Worm (Caenorhabditis elegans) whole organism, young adult: ENCODE data around the gene lin-12.

ENCODE experiments used
- B0019.2 ChIP-seq: fragments of 200-800 bp; sonication (Bioruptor generic); conservative IDR thresholded peaks from 2 replicates; pipeline ENCODE4 v1.3.6; 2022; ENCODE audit warnings: missing genetic modification reagents, missing genetic modification characterization, missing compliant biosample characterization
- B0261.1 ChIP-seq: sonication (generic microtip); optimal IDR thresholded peaks from 2 replicates; lab custom pipeline; 2016; ENCODE audit warnings: mild to moderate bottlenecking, missing genetic modification characterization, moderate library complexity, missing compliant biosample characterization
- D2030.7 ChIP-seq: fragments of 200-800 bp; sonication (Bioruptor generic); IDR thresholded peaks from 2 replicates; pipeline ENCODE4 v1.3.6; 2022; ENCODE audit warnings: missing genetic modification reagents, missing genetic modification characterization, missing compliant biosample characterization
- F49E8.2 ChIP-seq: sonication (generic microtip); optimal IDR thresholded peaks from 3 replicates; lab custom pipeline; 2017; ENCODE audit warnings: missing genetic modification characterization, mild to moderate bottlenecking, missing compliant biosample characterization, antibody characterized with exemption, moderate library complexity; ENCODE audit not compliant: insufficient read depth
- T26A5.8 ChIP-seq: sonication (generic microtip); optimal IDR thresholded peaks from 2 replicates; lab custom pipeline; 2016; ENCODE audit warnings: missing genetic modification characterization, missing compliant biosample characterization
- Y67H2A.10 ChIP-seq: fragments of 200-800 bp; sonication (Bioruptor generic); conservative IDR thresholded peaks from 2 replicates; pipeline ENCODE4 v1.3.6; 2022; ENCODE audit warnings: missing genetic modification reagents, missing genetic modification characterization, missing compliant biosample characterization
- Y95B8A.8 ChIP-seq: fragments of 200-800 bp; sonication (Bioruptor generic); IDR thresholded peaks from 2 replicates; pipeline ENCODE4 v1.3.6; 2022; ENCODE audit warnings: missing genetic modification reagents, missing genetic modification characterization, missing compliant biosample characterization
- ZK185.1 ChIP-seq: sonication (generic microtip); optimal IDR thresholded peaks from 2 replicates; lab custom pipeline; 2016; ENCODE audit warnings: mild to moderate bottlenecking, missing genetic modification characterization, missing compliant biosample characterization; ENCODE audit not compliant: poor library complexity, severe bottlenecking
- ama-1 ChIP-seq, 3 experiments: fragments of 150-350 bp in 1 of 3; sonication (generic microtip) in 2 of 3; optimal IDR thresholded peaks; 2 replicates each; lab custom pipeline; 2014 to 2018; ENCODE audit warnings: missing biosample characterization in 2 of 3, missing genetic modification characterization in 2 of 3, missing genetic modification reagents in 2 of 3
- aptf-2 ChIP-seq: fragments of 200-800 bp; sonication (Bioruptor generic); conservative IDR thresholded peaks from 2 replicates; pipeline ENCODE4 v1.3.6; 2022; ENCODE audit warnings: missing genetic modification reagents, missing genetic modification characterization, missing compliant biosample characterization
- athp-1 ChIP-seq: sonication (generic microtip); optimal IDR thresholded peaks from 2 replicates; lab custom pipeline; 2017; ENCODE audit warnings: mild to moderate bottlenecking, missing genetic modification characterization, missing compliant biosample characterization
- attf-5 ChIP-seq: fragments of 200-800 bp; sonication (Bioruptor generic); optimal IDR thresholded peaks from 2 replicates; lab custom pipeline; 2018; ENCODE audit warnings: mild to moderate bottlenecking, missing genetic modification characterization, missing compliant biosample characterization
- attf-6 ChIP-seq: fragments of 200-800 bp; sonication (Bioruptor generic); IDR thresholded peaks from 2 replicates; pipeline ENCODE4 v1.3.6; 2022; ENCODE audit warnings: missing genetic modification reagents, missing genetic modification characterization, missing compliant biosample characterization
- cebp-1 ChIP-seq, 2 experiments: fragments of 200-800 bp in 1 of 2; sonication (Bioruptor generic) in 1 of 2; sonication (generic microtip) in 1 of 2; IDR thresholded peaks in 1 of 2; optimal IDR thresholded peaks in 1 of 2; 2 replicates each; pipeline versions ENCODE4 v1.3.6 to Lab custom; 2017 to 2022; ENCODE audit warnings: missing compliant biosample characterization in 2 of 2, missing genetic modification characterization in 2 of 2, mild to moderate bottlenecking in 1 of 2, missing genetic modification reagents in 1 of 2, moderate library complexity in 1 of 2
- cebp-2 ChIP-seq: fragments of 200-800 bp; sonication (Bioruptor generic); IDR thresholded peaks from 2 replicates; pipeline ENCODE4 v1.3.6; 2022; ENCODE audit warnings: missing genetic modification characterization, missing compliant biosample characterization
- ceh-27 ChIP-seq: fragments of 200-800 bp; sonication (Bioruptor generic); optimal IDR thresholded peaks from 2 replicates; lab custom pipeline; 2018; ENCODE audit warnings: mild to moderate bottlenecking, missing genetic modification characterization, moderate library complexity, missing compliant biosample characterization
- ceh-40 ChIP-seq: fragments of 200-800 bp; sonication (Bioruptor generic); IDR thresholded peaks from 2 replicates; pipeline ENCODE4 v1.3.6; 2022; ENCODE audit warnings: missing genetic modification characterization, missing compliant biosample characterization
- ceh-79 ChIP-seq: sonication (generic microtip); optimal IDR thresholded peaks from 2 replicates; lab custom pipeline; 2017; ENCODE audit warnings: mild to moderate bottlenecking, missing genetic modification characterization, missing compliant biosample characterization
- die-1 ChIP-seq: sonication (generic microtip); optimal IDR thresholded peaks from 2 replicates; lab custom pipeline; 2016; ENCODE audit warnings: missing genotype, mild to moderate bottlenecking, missing genetic modification characterization, missing compliant biosample characterization
- dox-1 ChIP-seq: fragments of 200-800 bp; sonication (Bioruptor generic); IDR thresholded peaks from 2 replicates; pipeline ENCODE4 v1.3.6; 2022; ENCODE audit warnings: missing genetic modification reagents, missing genetic modification characterization, missing compliant biosample characterization
- egl-18 ChIP-seq: fragments of 200-800 bp; sonication (Bioruptor generic); IDR thresholded peaks from 2 replicates; pipeline ENCODE4 v1.3.6; 2022; ENCODE audit warnings: missing genetic modification reagents, missing genetic modification characterization, missing compliant biosample characterization
- egl-44 ChIP-seq: fragments of 200-800 bp; sonication (Bioruptor generic); IDR thresholded peaks from 2 replicates; pipeline ENCODE4 v1.3.6; 2022; ENCODE audit warnings: missing genetic modification reagents, missing genetic modification characterization, missing compliant biosample characterization
- ekl-4 ChIP-seq: fragments of 200-800 bp; sonication (Bioruptor generic); IDR thresholded peaks from 2 replicates; pipeline ENCODE4 v1.3.6; 2022; ENCODE audit warnings: missing genetic modification reagents, missing genetic modification characterization, missing compliant biosample characterization
- ets-4 ChIP-seq: fragments of 200-800 bp; sonication (Bioruptor generic); optimal IDR thresholded peaks from 2 replicates; lab custom pipeline; 2018; ENCODE audit warnings: mild to moderate bottlenecking, missing genetic modification characterization, missing compliant biosample characterization
- hmg-1.2 ChIP-seq: fragments of 200-800 bp; sonication (Bioruptor generic); IDR thresholded peaks from 2 replicates; pipeline ENCODE4 v1.3.6; 2022; ENCODE audit warnings: missing genetic modification reagents, missing genetic modification characterization, missing compliant biosample characterization
- lin-26 ChIP-seq: fragments of 200-800 bp; sonication (Bioruptor generic); IDR thresholded peaks from 2 replicates; pipeline ENCODE4 v1.3.6; 2022; ENCODE audit warnings: missing genetic modification reagents, missing genetic modification characterization, missing compliant biosample characterization
- lin-35 ChIP-seq, 3 experiments: fragments of 150-350 bp in 2 of 3; sonication (generic microtip) in 1 of 3; optimal IDR thresholded peaks; 2 replicates each; lab custom pipeline; 2014 to 2018; ENCODE audit warnings: missing biosample characterization in 3 of 3, missing genetic modification characterization in 3 of 3, missing genetic modification reagents in 3 of 3
- lin-40 ChIP-seq: sonication (generic microtip); optimal IDR thresholded peaks from 2 replicates; lab custom pipeline; 2016; ENCODE audit warnings: missing genetic modification characterization, mild to moderate bottlenecking, missing compliant biosample characterization, missing genotype, missing genetic modification reagents
- lin-54 ChIP-seq: fragments of 200-800 bp; sonication (Bioruptor generic); optimal IDR thresholded peaks from 2 replicates; lab custom pipeline; 2018; ENCODE audit warnings: mild to moderate bottlenecking, missing genetic modification characterization, missing compliant biosample characterization
- madf-10 ChIP-seq: sonication (generic microtip); optimal IDR thresholded peaks from 2 replicates; lab custom pipeline; 2016; ENCODE audit warnings: mild to moderate bottlenecking, missing genetic modification characterization, missing compliant biosample characterization
- madf-3 ChIP-seq: fragments of 200-800 bp; sonication (Bioruptor generic); IDR thresholded peaks from 2 replicates; pipeline ENCODE4 v1.3.6; 2022; ENCODE audit warnings: missing genetic modification reagents, missing genetic modification characterization, missing compliant biosample characterization
- madf-6 ChIP-seq: fragments of 200-800 bp; sonication (Bioruptor generic); IDR thresholded peaks from 2 replicates; pipeline ENCODE4 v1.3.6; 2022; ENCODE audit warnings: missing genetic modification reagents, missing genetic modification characterization, missing compliant biosample characterization
- madf-8 ChIP-seq: fragments of 200-800 bp; sonication (Bioruptor generic); conservative IDR thresholded peaks from 2 replicates; pipeline ENCODE4 v1.3.6; 2022; ENCODE audit warnings: missing genetic modification reagents, missing genetic modification characterization, missing compliant biosample characterization
- mcd-1 ChIP-seq: fragments of 200-800 bp; sonication (Bioruptor generic); IDR thresholded peaks from 2 replicates; pipeline ENCODE4 v1.3.6; 2022; ENCODE audit warnings: missing genetic modification reagents, missing genetic modification characterization, missing compliant biosample characterization
- mel-28 ChIP-seq: sonication (generic microtip); optimal IDR thresholded peaks from 2 replicates; lab custom pipeline; 2016; ENCODE audit warnings: borderline replicate concordance, mild to moderate bottlenecking, missing genetic modification characterization, missing compliant biosample characterization
- mes-4 ChIP-seq: sonication (generic microtip); optimal IDR thresholded peaks from 2 replicates; lab custom pipeline; 2016; ENCODE audit warnings: missing genotype, missing genetic modification characterization, missing compliant biosample characterization
- nfyb-1 ChIP-seq: fragments of 200-800 bp; sonication (Bioruptor generic); IDR thresholded peaks from 2 replicates; pipeline ENCODE4 v1.3.6; 2022; ENCODE audit warnings: missing genetic modification reagents, missing genetic modification characterization, missing compliant biosample characterization
- nhr-90 ChIP-seq: sonication (generic microtip); optimal IDR thresholded peaks from 2 replicates; lab custom pipeline; 2016; ENCODE audit warnings: missing genotype, mild to moderate bottlenecking, missing genetic modification characterization, missing compliant biosample characterization
- pbrm-1 ChIP-seq: fragments of 200-800 bp; sonication (Bioruptor generic); IDR thresholded peaks from 2 replicates; pipeline ENCODE4 v1.3.6; 2022; ENCODE audit warnings: missing genetic modification reagents, missing genetic modification characterization, missing compliant biosample characterization
- rcor-1 ChIP-seq: fragments of 200-800 bp; sonication (Bioruptor generic); IDR thresholded peaks from 2 replicates; pipeline ENCODE4 v1.3.6; 2022; ENCODE audit warnings: missing genetic modification reagents, missing genetic modification characterization, missing compliant biosample characterization
- sdz-38 ChIP-seq: sonication (generic microtip); optimal IDR thresholded peaks from 2 replicates; lab custom pipeline; 2016; ENCODE audit warnings: missing genotype, missing genetic modification characterization, missing compliant biosample characterization
- snpc-1.1 ChIP-seq: sonication (generic microtip); optimal IDR thresholded peaks from 2 replicates; lab custom pipeline; 2017; ENCODE audit warnings: missing genetic modification characterization, mild to moderate bottlenecking, missing compliant biosample characterization, antibody characterized with exemption, moderate library complexity, missing genotype, missing genetic modification reagents; ENCODE audit not compliant: insufficient read depth
- snpc-3.4 ChIP-seq: sonication (generic microtip); optimal IDR thresholded peaks from 2 replicates; lab custom pipeline; 2017; ENCODE audit warnings: missing genetic modification characterization, mild to moderate bottlenecking, missing compliant biosample characterization, antibody characterized with exemption, moderate library complexity, missing genotype, missing genetic modification reagents
- sptf-2 ChIP-seq: fragments of 200-800 bp; sonication (Bioruptor generic); optimal IDR thresholded peaks from 2 replicates; lab custom pipeline; 2018; ENCODE audit warnings: mild to moderate bottlenecking, missing genetic modification characterization, missing compliant biosample characterization
- tlf-1 ChIP-seq: fragments of 200-800 bp; sonication (Bioruptor generic); optimal IDR thresholded peaks from 2 replicates; lab custom pipeline; 2018; ENCODE audit warnings: mild to moderate bottlenecking, missing genetic modification characterization, missing compliant biosample characterization
- xnd-1 ChIP-seq: sonication (generic microtip); optimal IDR thresholded peaks from 2 replicates; lab custom pipeline; 2016; ENCODE audit warnings: missing genotype, missing genetic modification reagents, missing genetic modification characterization, missing compliant biosample characterization
- ztf-6 ChIP-seq: fragments of 200-800 bp; sonication (Bioruptor generic); IDR thresholded peaks from 2 replicates; pipeline ENCODE4 v1.3.6; 2022; ENCODE audit warnings: missing genetic modification reagents, missing genetic modification characterization, missing compliant biosample characterization

The lin-12 gene

ce11 chrIII:9104060-9104459 lies 32.8 kb upstream of the lin-12 start (continued):
- TF ChIP-seq xnd-1 (no peak), madf-8 (no peak), ztf-6 (GFP tag; lab: Robert Waterston, UW) (peak; percentile 65; the same call in 1 of the 2 replicates), egl-44 (peak; percentile 88), die-1 (peak; percentile 86), ekl-4 (peak; percentile 63; the same call in 1 of the 2 replicates), F49E8.2 (tag; lab: Kevin White, UChicago) (peak; percentile 40), lin-54 (GFP tag; lab: Kevin White, UChicago) (peak; percentile 54), lin-35 (GFP tag; optimal IDR thresholded peaks at IDR 0.05; lab: Kevin White, UChicago) (no peak), sdz-38 (tag; lab: Kevin White, UChicago) (no peak), ceh-27 (GFP tag; lab: Kevin White, UChicago) (peak; percentile 35), Y95B8A.8 (0 out of 2 replicates have a peak, but pooled peaks have one; percentile 30), B0261.1 (tag; lab: Kevin White, UChicago) (peak; percentile 84), lin-26 (GFP tag; lab: Robert Waterston, UW) (peak; percentile 92), mes-4 (no peak), sptf-2 (GFP tag; lab: Kevin White, UChicago) (no peak), ceh-40 (GFP tag; lab: Robert Waterston, UW) (no peak), madf-10 (tag; lab: Kevin White, UChicago) (no peak), ZK185.1 (tag; lab: Kevin White, UChicago) (peak; percentile 45), cebp-2 (GFP tag; lab: Robert Waterston, UW) (no peak), attf-6 (GFP tag; lab: Robert Waterston, UW) (no peak), ama-1 (optimal IDR thresholded peaks at IDR 0.05; lab: Kevin White, UChicago) (no peak), ama-1 (GFP tag; optimal IDR thresholded peaks at IDR 0.05; lab: Kevin White, UChicago) (peak in 1 of 2 experiments; percentile 3), egl-18 (GFP tag; lab: Robert Waterston, UW) (0 out of 2 replicates have a peak, but pooled peaks have one; percentile 36), madf-3 (GFP tag; lab: Robert Waterston, UW) (peak; percentile 59; the same call in 1 of the 2 replicates), mcd-1 (peak; percentile 72), D2030.7 (GFP tag; lab: Robert Waterston, UW) (peak; percentile 76), nhr-90 (tag; lab: Kevin White, UChicago) (peak; percentile 83), snpc-3.4 (peak; percentile 30), tlf-1 (GFP tag; lab: Kevin White, UChicago) (peak; percentile 27), snpc-1.1 (peak; percentile 88), T26A5.8 (tag; lab: Kevin White, UChicago) (no peak), rcor-1 (peak; percentile 68), ceh-79 (tag; lab: Kevin White, UChicago) (no peak), B0019.2 (GFP tag; lab: Robert Waterston, UW) (no peak), hmg-1.2 (GFP tag; lab: Robert Waterston, UW) (peak; percentile 77), aptf-2 (GFP tag; lab: Robert Waterston, UW) (peak; percentile 69; the same call in 1 of the 2 replicates), athp-1 (tag; lab: Kevin White, UChicago) (peak; percentile 34), pbrm-1 (0 out of 2 replicates have a peak, but pooled peaks have one; percentile 55), lin-40 (tag; lab: Kevin White, UChicago) (no peak), madf-6 (GFP tag; lab: Robert Waterston, UW) (peak; percentile 55; the same call in 1 of the 2 replicates), dox-1 (GFP tag; lab: Robert Waterston, UW) (peak; percentile 81), attf-5 (peak; percentile 53), nfyb-1 (GFP tag; lab: Robert Waterston, UW) (peak; percentile 85), mel-28 (tag; lab: Kevin White, UChicago) (no peak), ets-4 (no peak), cebp-1 (GFP tag; IDR thresholded peaks at IDR 0.05; lab: Robert Waterston, UW) (no peak), cebp-1 (tag; optimal IDR thresholded peaks at IDR 0.05; lab: Kevin White, UChicago) (no peak), Y67H2A.10 (GFP tag; lab: Robert Waterston, UW) (0 out of 2 replicates have a peak, but pooled peaks have one; percentile 7)
